Fruit fly (Drosophila melanogaster) whole organism, embryonic: ENCODE results near the gene CG32812.
A peak's percentile ranks its signal among the peaks of the same experiment; 100 is the strongest.

ENCODE experiments used
- Adf1 ChIP-seq: fragments of 200-800 bp; sonication (Bioruptor generic); IDR thresholded peaks from 2 replicates; pipeline ENCODE4 v1.3.6; 2022; ENCODE audit warnings: missing biosample characterization, missing genetic modification characterization
- CG1024 ChIP-seq: fragments of 200-800 bp; sonication (Bioruptor generic); IDR thresholded peaks from 2 replicates; pipeline ENCODE4 v1.3.6; 2022; ENCODE audit warnings: missing biosample characterization, missing genetic modification characterization
- CG11456 ChIP-seq: fragments of 200-800 bp; sonication (Bioruptor generic); IDR thresholded peaks from 3 replicates; pipeline ENCODE4 v1.3.6; 2022; ENCODE audit warnings: missing biosample characterization, missing genetic modification characterization
- CG12769 ChIP-seq: fragments of 200-800 bp; sonication (Bioruptor generic); optimal IDR thresholded peaks from 2 replicates; lab custom pipeline; 2019; ENCODE audit warnings: missing biosample characterization, mild to moderate bottlenecking, missing genetic modification characterization, moderate library complexity
- CG13894 ChIP-seq: fragments of 200-800 bp; sonication (Bioruptor generic); optimal IDR thresholded peaks from 3 replicates; lab custom pipeline; 2018; ENCODE audit warnings: missing biosample characterization, mild to moderate bottlenecking, missing genetic modification characterization, moderate library complexity
- CG14441 ChIP-seq: fragments of 200-800 bp; sonication (Bioruptor generic); IDR thresholded peaks from 2 replicates; pipeline ENCODE4 v1.3.6; 2022; ENCODE audit warnings: missing biosample characterization, missing genetic modification characterization
- CG15073 ChIP-seq: fragments of 200-800 bp; sonication (Bioruptor generic); optimal IDR thresholded peaks from 2 replicates; lab custom pipeline; 2016; ENCODE audit warnings: missing biosample characterization, missing genetic modification characterization
- CG15269 ChIP-seq: fragments of 200-800 bp; sonication (Bioruptor generic); optimal IDR thresholded peaks from 2 replicates; lab custom pipeline; 2018; ENCODE audit warnings: missing biosample characterization, mild to moderate bottlenecking, missing genetic modification characterization, moderate library complexity
- CG17361 ChIP-seq: fragments of 200-800 bp; sonication (Bioruptor generic); IDR thresholded peaks from 3 replicates; pipeline ENCODE4 v1.3.6; 2022; ENCODE audit warnings: missing biosample characterization, missing genetic modification characterization
- CG17802 ChIP-seq: fragments of 200-800 bp; sonication (Bioruptor generic); optimal IDR thresholded peaks from 2 replicates; lab custom pipeline; 2018; ENCODE audit warnings: missing biosample characterization, mild to moderate bottlenecking, missing genetic modification characterization, moderate library complexity
- CG1832 ChIP-seq: fragments of 200-800 bp; sonication (Bioruptor generic); optimal IDR thresholded peaks from 2 replicates; lab custom pipeline; 2017; ENCODE audit warnings: missing biosample characterization, mild to moderate bottlenecking, missing genetic modification characterization, inconsistent platforms
- CG32772 ChIP-seq: fragments of 200-800 bp; sonication (Bioruptor generic); IDR thresholded peaks from 2 replicates; pipeline ENCODE4 v1.3.6; 2022; ENCODE audit warnings: missing biosample characterization, missing genetic modification characterization
- CG3847 ChIP-seq: fragments of 200-800 bp; sonication (Bioruptor generic); IDR thresholded peaks from 2 replicates; pipeline ENCODE4 v1.3.6; 2022; ENCODE audit warnings: missing biosample characterization, missing genetic modification characterization
- CG4820 ChIP-seq: fragments of 200-800 bp; sonication (Bioruptor generic); optimal IDR thresholded peaks from 3 replicates; lab custom pipeline; 2016; ENCODE audit warnings: missing biosample characterization, missing genetic modification characterization
- CG5953 ChIP-seq: fragments of 200-800 bp; sonication (Bioruptor generic); IDR thresholded peaks from 2 replicates; pipeline ENCODE4 v1.3.6; 2022; ENCODE audit warnings: missing biosample characterization, missing genetic modification characterization
- CG6254 ChIP-seq: fragments of 200-800 bp; sonication (Bioruptor generic); optimal IDR thresholded peaks from 3 replicates; lab custom pipeline; 2017; ENCODE audit warnings: mild to moderate bottlenecking, missing biosample characterization, missing genetic modification reagents, missing genetic modification characterization
- CG7745 ChIP-seq: fragments of 200-800 bp; sonication (Bioruptor generic); optimal IDR thresholded peaks from 2 replicates; lab custom pipeline; 2018; ENCODE audit warnings: missing biosample characterization, mild to moderate bottlenecking, missing genetic modification characterization, moderate library complexity
- CHES-1-like ChIP-seq: fragments of 200-800 bp; sonication (Bioruptor generic); optimal IDR thresholded peaks from 2 replicates; lab custom pipeline; 2016; ENCODE audit warnings: missing biosample characterization, missing genetic modification characterization
- CrebB ChIP-seq: fragments of 200-800 bp; sonication (Bioruptor generic); optimal IDR thresholded peaks from 3 replicates; lab custom pipeline; 2018; ENCODE audit warnings: missing biosample characterization, mild to moderate bottlenecking, missing genetic modification characterization
- Dp ChIP-seq: fragments of 200-800 bp; sonication (Bioruptor generic); optimal IDR thresholded peaks from 2 replicates; lab custom pipeline; 2018; ENCODE audit warnings: missing biosample characterization, mild to moderate bottlenecking, missing genetic modification characterization, moderate library complexity
- HHEX ChIP-seq: fragments of 200-800 bp; sonication (Bioruptor generic); optimal IDR thresholded peaks from 3 replicates; lab custom pipeline; 2017; ENCODE audit warnings: missing biosample characterization, mild to moderate bottlenecking, missing genetic modification characterization, missing genetic modification reagents
- Hsf ChIP-seq: fragments of 200-800 bp; sonication (Bioruptor generic); optimal IDR thresholded peaks from 3 replicates; lab custom pipeline; 2016; ENCODE audit warnings: missing biosample characterization, missing genetic modification characterization
- MESR4 ChIP-seq: fragments of 200-800 bp; sonication (Bioruptor generic); optimal IDR thresholded peaks from 2 replicates; lab custom pipeline; 2018; ENCODE audit warnings: missing biosample characterization, mild to moderate bottlenecking, missing genetic modification characterization, moderate library complexity
- Mrtf ChIP-seq: fragments of 200-800 bp; sonication (Bioruptor generic); IDR thresholded peaks from 3 replicates; pipeline ENCODE4 v1.3.6; 2022; ENCODE audit warnings: missing biosample characterization, missing genetic modification characterization
- Pdp1 ChIP-seq, 2 experiments: fragments of 200-800 bp; sonication (Bioruptor generic); optimal IDR thresholded peaks; 3 replicates each; lab custom pipeline; 2016; ENCODE audit warnings: missing biosample characterization in 2 of 2, missing genetic modification characterization in 2 of 2, mild to moderate bottlenecking in 1 of 2, moderate library complexity in 1 of 2
- Poxn ChIP-seq: fragments of 200-800 bp; sonication (Bioruptor generic); IDR thresholded peaks from 2 replicates; pipeline ENCODE4 v1.3.6; 2022; ENCODE audit warnings: missing biosample characterization, missing genetic modification characterization
- Side ChIP-seq: fragments of 200-800 bp; sonication (Bioruptor generic); optimal IDR thresholded peaks from 2 replicates; lab custom pipeline; 2016; ENCODE audit warnings: missing biosample characterization, missing genetic modification characterization
- Vsx1 ChIP-seq: fragments of 200-800 bp; sonication (Bioruptor generic); optimal IDR thresholded peaks from 2 replicates; lab custom pipeline; 2017; ENCODE audit warnings: missing biosample characterization, mild to moderate bottlenecking, missing genetic modification characterization, missing genetic modification reagents
- al ChIP-seq: fragments of 200-800 bp; sonication (Bioruptor generic); IDR thresholded peaks from 2 replicates; pipeline ENCODE4 v1.3.6; 2022; ENCODE audit warnings: missing biosample characterization, missing genetic modification characterization
- az2 ChIP-seq: fragments of 200-800 bp; sonication (Bioruptor generic); optimal IDR thresholded peaks from 3 replicates; lab custom pipeline; 2016; ENCODE audit warnings: missing biosample characterization, missing genetic modification characterization
- btn ChIP-seq: fragments of 200-800 bp; sonication (Bioruptor generic); optimal IDR thresholded peaks from 2 replicates; lab custom pipeline; 2016; ENCODE audit warnings: missing biosample characterization, missing genetic modification characterization
- chn ChIP-seq: fragments of 200-800 bp; sonication (Bioruptor generic); optimal IDR thresholded peaks from 2 replicates; lab custom pipeline; 2016; ENCODE audit warnings: missing biosample characterization, missing genetic modification characterization
- dmrt99B ChIP-seq: fragments of 200-800 bp; sonication (Bioruptor generic); optimal IDR thresholded peaks from 2 replicates; lab custom pipeline; 2018; ENCODE audit warnings: missing biosample characterization, mild to moderate bottlenecking, missing genetic modification characterization, moderate library complexity
- dpn ChIP-seq, 2 experiments: fragments of 200-800 bp; sonication (Bioruptor generic); optimal IDR thresholded peaks; 3 replicates each; lab custom pipeline; 2016; ENCODE audit warnings: missing biosample characterization in 2 of 2, missing genetic modification characterization in 2 of 2
- esg ChIP-seq: fragments of 200-800 bp; sonication (Bioruptor generic); conservative IDR thresholded peaks from 2 replicates; pipeline ENCODE4 v1.3.6; 2022; ENCODE audit warnings: missing biosample characterization, missing genetic modification characterization
- fd96Cb ChIP-seq: fragments of 200-800 bp; sonication (Bioruptor generic); optimal IDR thresholded peaks from 2 replicates; lab custom pipeline; 2018; ENCODE audit warnings: missing biosample characterization, mild to moderate bottlenecking, missing genetic modification characterization, moderate library complexity
- jumu ChIP-seq: fragments of 200-800 bp; sonication (Bioruptor generic); optimal IDR thresholded peaks from 3 replicates; lab custom pipeline; 2016; ENCODE audit warnings: missing biosample characterization, missing genetic modification characterization
- lov ChIP-seq, 2 experiments: fragments of 200-800 bp in 1 of 2; fragments of >200 bp in 1 of 2; sonication (Bioruptor generic) in 1 of 2; IDR thresholded peaks in 1 of 2; optimal IDR thresholded peaks in 1 of 2; 2 replicates in 1 of 2; 3 replicates in 1 of 2; pipeline versions ENCODE4 v1.3.6 to Lab custom; 2017 to 2022; ENCODE audit warnings: missing biosample characterization in 1 of 2, missing genetic modification characterization in 1 of 2
- prd ChIP-seq, 3 experiments: fragments of >200 bp in 2 of 3; fragments of 200-800 bp in 1 of 3; sonication (Bioruptor generic) in 1 of 3; optimal IDR thresholded peaks in 2 of 3; IDR thresholded peaks in 1 of 3; 2 replicates in 2 of 3; 3 replicates in 1 of 3; pipeline versions ENCODE4 v1.3.6 to Lab custom; 2017 to 2022; ENCODE audit warnings: missing biosample characterization in 1 of 3, missing genetic modification characterization in 1 of 3
- run ChIP-seq: fragments of 200-800 bp; sonication (Bioruptor generic); optimal IDR thresholded peaks from 3 replicates; lab custom pipeline; 2018; ENCODE audit warnings: missing biosample characterization, mild to moderate bottlenecking, missing genetic modification characterization
- slbo ChIP-seq: fragments of 200-800 bp; sonication (Bioruptor generic); IDR thresholded peaks from 2 replicates; pipeline ENCODE4 v1.3.6; 2022; ENCODE audit warnings: missing biosample characterization, missing genetic modification characterization
- sna ChIP-seq: fragments of 200-800 bp; sonication (Bioruptor generic); IDR thresholded peaks from 2 replicates; pipeline ENCODE4 v1.3.6; 2022; ENCODE audit warnings: missing biosample characterization, missing genetic modification characterization; ENCODE audit not compliant: partially characterized antibody
- ssp ChIP-seq: fragments of 200-800 bp; sonication (Bioruptor generic); IDR thresholded peaks from 2 replicates; pipeline ENCODE4 v1.3.6; 2022; ENCODE audit warnings: missing biosample characterization, missing genetic modification characterization
- tll ChIP-seq, 2 experiments: fragments of 200-800 bp in 1 of 2; fragments of >200 bp in 1 of 2; sonication (Bioruptor generic) in 1 of 2; optimal IDR thresholded peaks; 2 replicates each; lab custom pipeline; 2017 to 2019; ENCODE audit warnings: missing biosample characterization in 2 of 2, missing genetic modification characterization in 2 of 2, mild to moderate bottlenecking in 1 of 2, moderate library complexity in 1 of 2
- tx ChIP-seq: fragments of 200-800 bp; sonication (Bioruptor generic); optimal IDR thresholded peaks from 2 replicates; lab custom pipeline; 2016; ENCODE audit warnings: missing biosample characterization, missing genetic modification characterization
- zf30C ChIP-seq: fragments of 200-800 bp; sonication (Bioruptor generic); optimal IDR thresholded peaks from 3 replicates; lab custom pipeline; 2018; ENCODE audit warnings: missing biosample characterization, mild to moderate bottlenecking, missing genetic modification characterization

The CG32812 gene

dm6 chrX:1272848-1273247 lies 14.2 kb upstream of the CG32812 start (continued):
- TF ChIP-seq CrebB (tag; lab: Kevin White, UChicago) = no peak
- no peak for TF ChIP-seq chn (GFP tag; lab: Kevin White, UChicago)
- TF ChIP-seq btn (GFP tag; lab: Kevin White, UChicago) = peak; percentile 3
- no peak for TF ChIP-seq CG15073 (GFP tag; lab: Kevin White, UChicago)
- no peak for TF ChIP-seq run
- peak; percentile 13 for TF ChIP-seq Vsx1 (GFP tag; lab: Kevin White, UChicago)
- TF ChIP-seq CG14441 (GFP tag; lab: Robert Waterston, UW) = peak; percentile 46
- TF ChIP-seq az2 (GFP tag; lab: Kevin White, UChicago) = peak; percentile 60

- peak; percentile 99 for TF ChIP-seq jumu (GFP tag; lab: Kevin White, UChicago)
- TF ChIP-seq CG13894 (tag; lab: Kevin White, UChicago) = peak; percentile 99
- peak; percentile 35 for TF ChIP-seq Dp
- peak; percentile 98 for TF ChIP-seq CG4820 (GFP tag; lab: Kevin White, UChicago)
- peak; percentile 84 for TF ChIP-seq CG1024
- TF ChIP-seq Hsf (GFP tag; lab: Kevin White, UChicago) = peak; percentile 99
- peak; percentile 76 for TF ChIP-seq MESR4 (GFP tag; lab: Kevin White, UChicago)
- peak in 1 of 2 experiments; percentile 31 for TF ChIP-seq tll (GFP tag; optimal IDR thresholded peaks at IDR 0.05; lab: Kevin White, UChicago)
- TF ChIP-seq tx = peak; percentile 99
- TF ChIP-seq sna (GFP tag; lab: Robert Waterston, UW) = no peak
- peak; percentile 98 for TF ChIP-seq Mrtf (GFP tag; lab: Robert Waterston, UW)
- TF ChIP-seq slbo (GFP tag; lab: Robert Waterston, UW) = peak; percentile 99
- peak; percentile 95 for TF ChIP-seq Adf1 (GFP tag; lab: Robert Waterston, UW)
- no peak for TF ChIP-seq CG7745 (tag; lab: Kevin White, UChicago)
- peak; percentile 99 to 100 for TF ChIP-seq dpn (GFP tag; optimal IDR thresholded peaks at IDR 0.05; lab: Kevin White, UChicago)
- TF ChIP-seq CG32772 (GFP tag; lab: Robert Waterston, UW) = peak; percentile 97
- TF ChIP-seq CG6254 (GFP tag; lab: Kevin White, UChicago) = peak; percentile 94
- TF ChIP-seq CG17802 (tag; lab: Kevin White, UChicago) = peak; percentile 90
- TF ChIP-seq CG11456 (GFP tag; lab: Robert Waterston, UW) = peak; percentile 99
- TF ChIP-seq al = peak; percentile 99
- TF ChIP-seq zf30C (GFP tag; lab: Kevin White, UChicago) = no peak
- peak; percentile 99 for TF ChIP-seq HHEX (GFP tag; lab: Kevin White, UChicago)
- peak; percentile 97 for TF ChIP-seq Poxn (GFP tag; lab: Robert Waterston, UW)
- TF ChIP-seq prd (optimal IDR thresholded peaks at IDR 0.05; lab: Kevin White, UChicago) = no peak
- TF ChIP-seq prd (GFP tag; IDR thresholded peaks at IDR 0.05; lab: Robert Waterston, UW) = peak; percentile 99
- TF ChIP-seq CG12769 (tag; lab: Kevin White, UChicago) = peak; percentile 100
- peak; percentile 94 for TF ChIP-seq CG5953 (GFP tag; lab: Robert Waterston, UW)
- TF ChIP-seq lov (optimal IDR thresholded peaks at IDR 0.05; lab: Kevin White, UChicago) = no peak
- TF ChIP-seq lov (GFP tag; IDR thresholded peaks at IDR 0.05; lab: Robert Waterston, UW) = peak; percentile 89
- peak; percentile 94 for TF ChIP-seq ssp (GFP tag; lab: Robert Waterston, UW)
- peak; percentile 99 for TF ChIP-seq esg (GFP tag; lab: Robert Waterston, UW)
- peak; percentile 99 for TF ChIP-seq dmrt99B (tag; lab: Kevin White, UChicago)
- peak; percentile 99 for TF ChIP-seq Side (GFP tag; lab: Kevin White, UChicago)
- TF ChIP-seq CG15269 (tag; lab: Kevin White, UChicago) = peak; percentile 99
- TF ChIP-seq fd96Cb (tag; lab: Kevin White, UChicago) = peak; percentile 99
- peak; percentile 99 for TF ChIP-seq CHES-1-like (GFP tag; lab: Kevin White, UChicago)
- TF ChIP-seq CG17361 = peak; percentile 99
- peak; percentile 98 to 99 for TF ChIP-seq Pdp1 (GFP tag; optimal IDR thresholded peaks at IDR 0.05; lab: Kevin White, UChicago)
- TF ChIP-seq CG1832 (GFP tag; lab: Kevin White, UChicago) = peak; percentile 40
- TF ChIP-seq CG3847 (GFP tag; lab: Robert Waterston, UW) = peak; percentile 99
These were observed 11.9 kb upstream of the CG32812 start, which contains the start of gene Atf3 for dm6 chrX:1275018-1275820. Gene Atf3 (minus strand): TSS chrX:1275284.
